Fruit fly (Drosophila melanogaster): ENCODE data around the gene CG11693.

The CG11693 gene

DNA sequence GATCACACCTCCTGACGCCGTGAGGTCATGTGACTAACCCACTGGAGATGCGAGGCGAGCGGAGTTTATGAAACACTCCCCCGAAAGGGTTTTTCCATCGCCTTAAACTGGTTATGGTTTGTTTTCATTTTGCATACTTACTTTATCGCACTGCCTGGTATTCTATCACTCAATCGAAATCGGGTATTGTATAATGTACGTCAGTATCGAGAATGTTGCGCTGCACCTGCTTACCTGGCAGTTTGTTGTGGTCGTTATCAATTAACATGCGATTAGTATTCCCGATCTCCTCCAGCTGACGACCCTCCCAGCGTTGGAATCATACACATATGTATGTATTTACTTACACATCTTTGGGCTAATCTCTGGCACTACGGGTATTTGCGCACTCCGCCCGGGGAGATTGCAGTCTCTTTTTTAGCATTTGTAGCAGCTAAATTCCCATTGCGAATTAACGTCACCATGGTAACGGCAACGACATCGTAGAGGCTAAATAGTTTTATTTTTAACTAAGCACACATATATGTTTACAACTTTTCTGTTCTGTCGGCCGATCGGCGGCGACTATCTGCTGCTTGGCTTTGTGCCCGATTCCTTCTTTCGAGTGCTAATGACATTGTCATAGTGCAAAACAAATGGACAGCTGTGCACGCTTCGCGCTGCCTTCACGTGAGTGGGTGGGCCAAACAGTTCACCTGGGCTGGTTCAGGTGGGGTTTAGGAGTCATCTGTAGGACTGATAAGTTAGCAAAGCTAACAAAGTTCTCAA lies 42.6 kb upstream of the CG11693 start (continued):
- TF ChIP-seq CG10543 (GFP tag; optimal IDR thresholded peaks at IDR 0.05) (peak; percentile 43), CG9932 (GFP tag; IDR thresholded peaks at IDR 0.05) (0 out of 2 replicates have a peak, but pooled peaks have one; percentile 4), CG1024 (GFP tag; IDR thresholded peaks at IDR 0.05) (peak; percentile 27; the same call in 1 of the 2 replicates), CG11723 (GFP tag; optimal IDR thresholded peaks at IDR 0.05) (no peak), exex (tag; optimal IDR thresholded peaks at IDR 0.05) (peak; percentile 47), sens (GFP tag) (peak; percentile 41), Pdp1 (GFP tag; optimal IDR thresholded peaks at IDR 0.05) (peak in 1 of 2 experiments; percentile 87), CG12769 (tag; optimal IDR thresholded peaks at IDR 0.05) (peak; percentile 51), mirr (GFP tag; optimal IDR thresholded peaks at IDR 0.05) (peak; percentile 1), nom (GFP tag; optimal IDR thresholded peaks at IDR 0.05) (no peak), CG8290 (GFP tag; optimal IDR thresholded peaks at IDR 0.05) (no peak), CG8290 (tag; optimal IDR thresholded peaks at IDR 0.05) (peak in 1 of 2 experiments; percentile 41), amos (GFP tag; IDR thresholded peaks at IDR 0.05; ENCODE audit: partially characterized antibody) (0 out of 2 replicates have a peak, but pooled peaks have one; percentile 8), lmd (GFP tag; IDR thresholded peaks at IDR 0.05) (0 out of 2 replicates have a peak, but pooled peaks have one; percentile 16), B-H2 (GFP tag; optimal IDR thresholded peaks at IDR 0.05) (peak; percentile 15)

DNA sequence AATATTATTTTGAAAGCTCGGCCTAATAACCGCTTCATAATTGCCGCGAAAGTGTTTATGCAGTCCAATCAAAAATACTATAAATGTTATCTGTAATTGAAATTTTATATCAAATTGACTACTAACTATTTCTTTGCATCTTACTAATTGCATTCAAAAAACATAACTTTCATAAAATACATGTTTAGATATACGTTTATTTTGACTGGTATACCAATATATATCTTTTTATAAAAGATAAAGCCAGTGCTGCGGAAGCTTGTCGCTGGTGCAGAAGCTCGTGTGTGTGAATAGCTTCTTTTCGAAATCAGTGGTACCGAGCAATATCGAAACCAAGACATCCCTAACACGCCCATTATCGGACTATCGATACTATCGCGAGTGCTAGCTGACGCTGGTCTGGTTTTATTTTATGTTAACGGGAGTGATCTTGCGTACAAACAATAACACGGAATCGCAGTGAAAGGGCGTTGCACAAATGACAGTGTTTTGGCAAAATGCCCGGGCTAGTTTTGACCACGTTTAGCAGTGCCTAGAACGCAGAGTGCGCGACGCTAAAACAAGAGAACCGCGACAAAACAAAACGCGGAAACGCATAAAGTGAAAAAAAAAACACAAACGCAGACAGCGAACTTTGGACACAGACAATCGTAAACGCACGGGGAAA lies 39.0 kb upstream of the CG11693 start, which contains the start of gene Atg13:
Gene Atg13 (plus strand): TSS at position 367 of the 667 bp plus-strand sequence.
- TF ChIP-seq Max (GFP tag; optimal IDR thresholded peaks at IDR 0.05) (no peak), HmgZ (tag; optimal IDR thresholded peaks at IDR 0.05) (no peak), knrl (GFP tag; IDR thresholded peaks at IDR 0.05; ENCODE audit: partially characterized antibody) (peak; percentile 73), CG11247 (GFP tag; IDR thresholded peaks at IDR 0.05) (no peak), CG30020 (tag; optimal IDR thresholded peaks at IDR 0.05) (peak; percentile 95), CG11695 (GFP tag; IDR thresholded peaks at IDR 0.05) (no peak), CG10654 (GFP tag; optimal IDR thresholded peaks at IDR 0.05) (no peak), vvl (GFP tag; IDR thresholded peaks at IDR 0.05) (no peak), sug (tag; optimal IDR thresholded peaks at IDR 0.05) (peak; percentile 59), Optix (GFP tag; IDR thresholded peaks at IDR 0.05) (no peak), Doc3 (GFP tag; IDR thresholded peaks at IDR 0.05; ENCODE audit: partially characterized antibody) (peak; percentile 42; the same call in 1 of the 3 replicates), aop (GFP tag; IDR thresholded peaks at IDR 0.05) (no peak), H15 (GFP tag; IDR thresholded peaks at IDR 0.05) (no peak), CG4328 (GFP tag; optimal IDR thresholded peaks at IDR 0.05) (no peak), Eip74EF (GFP tag; optimal IDR thresholded peaks at IDR 0.05) (peak; percentile 49 to 64), Ets97D (GFP tag; optimal IDR thresholded peaks at IDR 0.05) (peak; percentile 44), CG14710 (tag; optimal IDR thresholded peaks at IDR 0.05) (peak; percentile 81), Stat92E (GFP tag; optimal IDR thresholded peaks at IDR 0.05) (no peak), CG10543 (GFP tag; optimal IDR thresholded peaks at IDR 0.05) (no peak), CG6791 (GFP tag; IDR thresholded peaks at IDR 0.05; ENCODE audit: partially characterized antibody) (peak; percentile 91), Dll (GFP tag; IDR thresholded peaks at IDR 0.05; ENCODE audit: partially characterized antibody) (peak; percentile 69), CG2889 (GFP tag; IDR thresholded peaks at IDR 0.05) (no peak), Dek (tag; optimal IDR thresholded peaks at IDR 0.05) (no peak), Hmx (GFP tag; optimal IDR thresholded peaks at IDR 0.05) (no peak), CG8290 (GFP tag; optimal IDR thresholded peaks at IDR 0.05) (peak; percentile 40), CG8290 (tag; optimal IDR thresholded peaks at IDR 0.05) (peak in 1 of 2 experiments; percentile 23), zen (tag; optimal IDR thresholded peaks at IDR 0.05) (peak; percentile 36), danr (GFP tag; IDR thresholded peaks at IDR 0.05) (no peak), CG13775 (GFP tag; optimal IDR thresholded peaks at IDR 0.05) (peak; percentile 50), dm (GFP tag; optimal IDR thresholded peaks at IDR 0.05) (no peak), CG13624 (GFP tag; optimal IDR thresholded peaks at IDR 0.05) (no peak), CG8924 (tag; optimal IDR thresholded peaks at IDR 0.05) (peak; percentile 54), CG17568 (GFP tag; optimal IDR thresholded peaks at IDR 0.05) (no peak), Lhr (GFP tag; optimal IDR thresholded peaks at IDR 0.05) (peak; percentile 5)

Data from whole organism, embryonic.